Fruit fly (Drosophila melanogaster) whole organism, prepupa: ENCODE measurements around the gene Hers.

Source experiments
- Blimp-1 ChIP-seq: fragments of 200-800 bp; sonication (Bioruptor generic); optimal IDR thresholded peaks from 3 replicates; lab custom pipeline; 2017; ENCODE audit warnings: missing biosample characterization, missing genetic modification characterization, mild to moderate bottlenecking, moderate library complexity, missing genetic modification reagents
- CG10631 ChIP-seq: fragments of 200-800 bp; sonication (Bioruptor generic); optimal IDR thresholded peaks from 2 replicates; lab custom pipeline; 2016; ENCODE audit warnings: missing biosample characterization, missing genetic modification characterization
- CG10669 ChIP-seq: fragments of 200-800 bp; sonication (Bioruptor generic); optimal IDR thresholded peaks from 3 replicates; lab custom pipeline; 2018; ENCODE audit warnings: missing biosample characterization, mild to moderate bottlenecking, missing genetic modification characterization, moderate library complexity
- CG11294 ChIP-seq: fragments of 200-800 bp; sonication (Bioruptor generic); IDR thresholded peaks from 2 replicates; pipeline ENCODE4 v1.3.6; 2022; ENCODE audit warnings: missing biosample characterization, missing genetic modification characterization
- CG15336 ChIP-seq: fragments of 200-800 bp; sonication (Bioruptor generic); IDR thresholded peaks from 2 replicates; pipeline ENCODE4 v1.3.6; 2022; ENCODE audit warnings: missing biosample characterization, missing genetic modification characterization
- CG1621 ChIP-seq: fragments of 200-800 bp; sonication (Bioruptor generic); optimal IDR thresholded peaks from 3 replicates; lab custom pipeline; 2018; ENCODE audit warnings: missing biosample characterization, mild to moderate bottlenecking, missing genetic modification characterization
- CG16779 ChIP-seq: fragments of 200-800 bp; sonication (Bioruptor generic); optimal IDR thresholded peaks from 3 replicates; lab custom pipeline; 2017; ENCODE audit warnings: missing biosample characterization, mild to moderate bottlenecking, missing genetic modification characterization
- CG3032 ChIP-seq: fragments of 200-800 bp; optimal IDR thresholded peaks from 2 replicates; lab custom pipeline; 2019; ENCODE audit warnings: missing biosample characterization, mild to moderate bottlenecking, missing genetic modification characterization, moderate library complexity
- CG31627 ChIP-seq: fragments of 200-800 bp; sonication (Bioruptor generic); optimal IDR thresholded peaks from 3 replicates; lab custom pipeline; 2016; ENCODE audit warnings: missing biosample characterization, missing genetic modification characterization
- CG32006 ChIP-seq: fragments of 200-800 bp; sonication (Bioruptor generic); optimal IDR thresholded peaks from 3 replicates; lab custom pipeline; 2017; ENCODE audit warnings: missing biosample characterization, mild to moderate bottlenecking, missing genetic modification characterization
- CG34406 ChIP-seq: fragments of 200-800 bp; sonication (Bioruptor generic); optimal IDR thresholded peaks from 3 replicates; lab custom pipeline; 2016; ENCODE audit warnings: missing biosample characterization, missing genetic modification characterization
- CG3919 ChIP-seq: fragments of 200-800 bp; sonication (Bioruptor generic); optimal IDR thresholded peaks from 3 replicates; lab custom pipeline; 2016; ENCODE audit warnings: missing biosample characterization, missing genetic modification characterization
- CG4318 ChIP-seq: fragments of 200-800 bp; sonication (Bioruptor generic); optimal IDR thresholded peaks from 3 replicates; lab custom pipeline; 2017; ENCODE audit warnings: missing biosample characterization, mild to moderate bottlenecking, missing genetic modification characterization
- CG6163 ChIP-seq: fragments of 200-800 bp; sonication (Bioruptor generic); IDR thresholded peaks from 3 replicates; pipeline ENCODE4 v1.3.6; 2022; ENCODE audit warnings: missing biosample characterization, missing genetic modification characterization
- CG6276 ChIP-seq: fragments of 200-800 bp; sonication (Bioruptor generic); optimal IDR thresholded peaks from 2 replicates; lab custom pipeline; 2017; ENCODE audit warnings: missing biosample characterization, mild to moderate bottlenecking, missing genetic modification characterization
- CG6792 ChIP-seq: fragments of 200-800 bp; sonication (Bioruptor generic); optimal IDR thresholded peaks from 3 replicates; lab custom pipeline; 2016; ENCODE audit warnings: missing biosample characterization, missing genetic modification characterization
- CG6808 ChIP-seq: fragments of 200-800 bp; sonication (Bioruptor generic); optimal IDR thresholded peaks from 3 replicates; lab custom pipeline; 2017; ENCODE audit warnings: missing biosample characterization, missing genetic modification characterization, mild to moderate bottlenecking, moderate library complexity, missing genetic modification reagents
- CG6854 ChIP-seq: fragments of 200-800 bp; sonication (Bioruptor generic); optimal IDR thresholded peaks from 2 replicates; lab custom pipeline; 2017; ENCODE audit warnings: missing biosample characterization, mild to moderate bottlenecking, missing genetic modification characterization
- CG7368 ChIP-seq: fragments of 200-800 bp; sonication (Bioruptor generic); optimal IDR thresholded peaks from 3 replicates; lab custom pipeline; 2016; ENCODE audit warnings: missing biosample characterization, missing genetic modification characterization
- CG8119 ChIP-seq: fragments of 200-800 bp; sonication (Bioruptor generic); IDR thresholded peaks from 3 replicates; pipeline ENCODE4 v1.3.6; 2022; ENCODE audit warnings: missing biosample characterization, missing genetic modification characterization
- CG8319 ChIP-seq: fragments of 200-800 bp; sonication (Bioruptor generic); optimal IDR thresholded peaks from 3 replicates; lab custom pipeline; 2016; ENCODE audit warnings: missing biosample characterization, missing genetic modification characterization
- CG8632 ChIP-seq: fragments of 200-800 bp; sonication (Bioruptor generic); optimal IDR thresholded peaks from 3 replicates; lab custom pipeline; 2016; ENCODE audit warnings: missing biosample characterization, missing genetic modification characterization
- CG9139 ChIP-seq: fragments of 200-800 bp; sonication (Bioruptor generic); optimal IDR thresholded peaks from 3 replicates; lab custom pipeline; 2017; ENCODE audit warnings: missing biosample characterization, mild to moderate bottlenecking, missing genetic modification characterization
- Eip75B ChIP-seq: fragments of 200-800 bp; sonication (Bioruptor generic); optimal IDR thresholded peaks from 3 replicates; lab custom pipeline; 2016; ENCODE audit warnings: missing biosample characterization, missing genetic modification characterization
- Eip78C ChIP-seq: fragments of 200-800 bp; sonication (Bioruptor generic); peaks from one replicate; lab custom pipeline; 2016; ENCODE audit warnings: missing biosample characterization, missing genetic modification characterization
- Eip93F ChIP-seq: fragments of 200-800 bp; sonication (Bioruptor generic); optimal IDR thresholded peaks from 2 replicates; lab custom pipeline; 2016; ENCODE audit warnings: missing biosample characterization, mild to moderate bottlenecking, missing genetic modification characterization
- Ets21C ChIP-seq: fragments of 200-800 bp; sonication (Bioruptor generic); optimal IDR thresholded peaks from 3 replicates; lab custom pipeline; 2016; ENCODE audit warnings: missing biosample characterization, missing genetic modification characterization
- Ets96B ChIP-seq: fragments of 200-800 bp; optimal IDR thresholded peaks from 2 replicates; lab custom pipeline; 2019; ENCODE audit warnings: missing biosample characterization, mild to moderate bottlenecking, missing genetic modification characterization, moderate library complexity
- Hr4 ChIP-seq: fragments of 200-800 bp; sonication (Bioruptor generic); optimal IDR thresholded peaks from 3 replicates; lab custom pipeline; 2016; ENCODE audit warnings: missing biosample characterization, missing genetic modification characterization
- Lpt ChIP-seq: fragments of 200-800 bp; sonication (Bioruptor generic); optimal IDR thresholded peaks from 3 replicates; lab custom pipeline; 2016; ENCODE audit warnings: missing biosample characterization, missing genetic modification characterization
- Met ChIP-seq: fragments of 200-800 bp; sonication (Bioruptor generic); optimal IDR thresholded peaks from 3 replicates; lab custom pipeline; 2016; ENCODE audit warnings: missing biosample characterization, missing genetic modification characterization
- OdsH ChIP-seq: fragments of 200-800 bp; sonication (Bioruptor generic); optimal IDR thresholded peaks from 3 replicates; lab custom pipeline; 2016; ENCODE audit warnings: missing biosample characterization, missing genetic modification characterization
- Smox ChIP-seq: fragments of 200-800 bp; sonication (Bioruptor generic); optimal IDR thresholded peaks from 3 replicates; lab custom pipeline; 2016; ENCODE audit warnings: missing biosample characterization, missing genetic modification characterization
- Sox102F ChIP-seq: fragments of 200-800 bp; sonication (Bioruptor generic); optimal IDR thresholded peaks from 2 replicates; lab custom pipeline; 2016; ENCODE audit warnings: missing biosample characterization, mild to moderate bottlenecking, missing genetic modification characterization
- Sox14 ChIP-seq: fragments of 200-800 bp; sonication (Bioruptor generic); optimal IDR thresholded peaks from 3 replicates; lab custom pipeline; 2016; ENCODE audit warnings: missing biosample characterization, missing genetic modification characterization
- Sox15 ChIP-seq: fragments of 200-800 bp; sonication (Bioruptor generic); optimal IDR thresholded peaks from 3 replicates; lab custom pipeline; 2016; ENCODE audit warnings: missing biosample characterization, missing genetic modification characterization
- achi ChIP-seq: fragments of 200-800 bp; sonication (Bioruptor generic); optimal IDR thresholded peaks from 3 replicates; lab custom pipeline; 2016; ENCODE audit warnings: missing biosample characterization, missing genetic modification characterization
- dsx ChIP-seq: fragments of 200-800 bp; optimal IDR thresholded peaks from 3 replicates; lab custom pipeline; 2019; ENCODE audit warnings: missing biosample characterization, mild to moderate bottlenecking, missing genetic modification characterization, moderate library complexity; ENCODE audit not compliant: poor library complexity, severe bottlenecking
- eg ChIP-seq: fragments of 200-800 bp; sonication (Bioruptor generic); IDR thresholded peaks from 3 replicates; pipeline ENCODE4 v1.3.6; 2022; ENCODE audit warnings: missing biosample characterization, missing genetic modification characterization
- esn ChIP-seq: fragments of 200-800 bp; sonication (Bioruptor generic); optimal IDR thresholded peaks from 2 replicates; lab custom pipeline; 2016; ENCODE audit warnings: missing biosample characterization, mild to moderate bottlenecking, missing genetic modification characterization, moderate library complexity
- fkh ChIP-seq: fragments of 200-800 bp; sonication (Bioruptor generic); optimal IDR thresholded peaks from 3 replicates; lab custom pipeline; 2017; ENCODE audit warnings: missing biosample characterization, mild to moderate bottlenecking, missing genetic modification characterization, moderate library complexity
- lz ChIP-seq: fragments of 200-800 bp; sonication (Bioruptor generic); optimal IDR thresholded peaks from 3 replicates; lab custom pipeline; 2016; ENCODE audit warnings: missing biosample characterization, missing genetic modification characterization
- net ChIP-seq: fragments of 200-800 bp; sonication (Bioruptor generic); optimal IDR thresholded peaks from 3 replicates; lab custom pipeline; 2016; ENCODE audit warnings: missing biosample characterization, missing genetic modification characterization
- pdm3 ChIP-seq: fragments of 200-800 bp; sonication (Bioruptor generic); optimal IDR thresholded peaks from 3 replicates; lab custom pipeline; 2016; ENCODE audit warnings: missing biosample characterization, missing genetic modification characterization
- spab ChIP-seq: fragments of 200-800 bp; sonication (Bioruptor generic); optimal IDR thresholded peaks from 2 replicates; lab custom pipeline; 2017; ENCODE audit warnings: missing biosample characterization, mild to moderate bottlenecking, missing genetic modification characterization, missing genetic modification reagents
- ss ChIP-seq, 2 experiments: fragments of 200-800 bp; sonication (Bioruptor generic); optimal IDR thresholded peaks; 2 replicates in 1 of 2; 3 replicates in 1 of 2; lab custom pipeline; 2017 to 2018; ENCODE audit warnings: mild to moderate bottlenecking in 2 of 2, missing biosample characterization in 2 of 2, missing genetic modification characterization in 2 of 2, moderate library complexity in 1 of 2
- topi ChIP-seq: fragments of 200-800 bp; sonication (Bioruptor generic); optimal IDR thresholded peaks from 3 replicates; lab custom pipeline; 2016; ENCODE audit warnings: missing biosample characterization, missing genetic modification characterization

Hers gene

dm6 chrX:19846701-19847383 is 19.1 kb upstream of the Hers start (continued):
- TF ChIP-seq CG10631 (GFP tag; lab: Kevin White, UChicago) (peak; percentile 94), CG31627 (GFP tag; lab: Kevin White, UChicago) (peak; percentile 96), Eip75B (peak; percentile 94), Met (peak; percentile 96), CG8632 (GFP tag; lab: Kevin White, UChicago) (peak; percentile 91), Blimp-1 (peak; percentile 84), net (GFP tag; lab: Kevin White, UChicago) (peak; percentile 94), CG10669 (peak; percentile 91), ss (GFP tag; optimal IDR thresholded peaks at IDR 0.05; lab: Kevin White, UChicago) (peak; percentile 89 to 91), Smox (GFP tag; lab: Kevin White, UChicago) (peak; percentile 93), CG3919 (GFP tag; lab: Kevin White, UChicago) (peak; percentile 94), CG34406 (GFP tag; lab: Kevin White, UChicago) (peak; percentile 92), CG11294 (GFP tag; lab: Robert Waterston, UW) (peak; percentile 93), Lpt (GFP tag; lab: Kevin White, UChicago) (peak; percentile 92), Hr4 (GFP tag; lab: Kevin White, UChicago) (peak; percentile 96), lz (GFP tag; lab: Kevin White, UChicago) (peak; percentile 96), Eip93F (peak; percentile 74), spab (GFP tag; lab: Kevin White, UChicago) (peak; percentile 88), eg (GFP tag; lab: Robert Waterston, UW) (peak; percentile 97), CG32006 (GFP tag; lab: Kevin White, UChicago) (peak; percentile 97), CG6276 (GFP tag; lab: Kevin White, UChicago) (peak; percentile 93), Ets96B (tag; lab: Kevin White, UChicago) (peak; percentile 92), Ets21C (GFP tag; lab: Kevin White, UChicago) (peak; percentile 95), CG7368 (GFP tag; lab: Kevin White, UChicago) (peak; percentile 94), CG4318 (GFP tag; lab: Kevin White, UChicago) (peak; percentile 94), pdm3 (peak; percentile 97), CG16779 (peak; percentile 84), topi (GFP tag; lab: Kevin White, UChicago) (peak; percentile 95), CG6854 (peak; percentile 95), CG6792 (peak; percentile 95), CG9139 (GFP tag; lab: Kevin White, UChicago) (peak; percentile 85), Sox15 (GFP tag; lab: Kevin White, UChicago) (peak; percentile 94), CG6808 (GFP tag; lab: Kevin White, UChicago) (peak; percentile 90), CG8319 (GFP tag; lab: Kevin White, UChicago) (peak; percentile 90), achi (GFP tag; lab: Kevin White, UChicago) (peak; percentile 94), CG1621 (tag; lab: Kevin White, UChicago) (peak; percentile 92), fkh (GFP tag; lab: Kevin White, UChicago) (peak; percentile 86), CG3032 (tag; lab: Kevin White, UChicago) (peak; percentile 96)

- TF ChIP-seq CG7368 (GFP tag; lab: Kevin White, UChicago) (peak; percentile 61), Ets96B (tag; lab: Kevin White, UChicago) (peak; percentile 40), CG6792 (peak; percentile 66), esn (GFP tag; lab: Kevin White, UChicago) (peak; percentile 75), Met (peak; percentile 63), CG3919 (GFP tag; lab: Kevin White, UChicago) (peak; percentile 78), OdsH (GFP tag; lab: Kevin White, UChicago) (peak; percentile 69), CG32006 (GFP tag; lab: Kevin White, UChicago) (peak; percentile 74), Eip78C (GFP tag; lab: Kevin White, UChicago) (peak; percentile 90), Blimp-1 (no peak), Ets21C (GFP tag; lab: Kevin White, UChicago) (peak; percentile 48), CG31627 (GFP tag; lab: Kevin White, UChicago) (peak; percentile 79), net (GFP tag; lab: Kevin White, UChicago) (peak; percentile 72), CG8119 (GFP tag; lab: Robert Waterston, UW) (peak; percentile 45; the same call in 2 of the 3 replicates), Sox14 (peak; percentile 71), topi (GFP tag; lab: Kevin White, UChicago) (peak; percentile 74), dsx (GFP tag; lab: Kevin White, UChicago) (peak; percentile 15), CG6163 (peak; percentile 79), Sox102F (GFP tag; lab: Kevin White, UChicago) (peak; percentile 60), CG15336 (peak; percentile 72), CG10631 (GFP tag; lab: Kevin White, UChicago) (peak; percentile 66), CG11294 (GFP tag; lab: Robert Waterston, UW) (peak; percentile 44), CG8632 (GFP tag; lab: Kevin White, UChicago) (peak; percentile 50)
Observed at dm6 chrX:19848342-19848793, 17.6 kb upstream of the Hers start.
